Worm (Caenorhabditis elegans) whole organism, mixed stage, embryonic: ENCODE data around the gene ceh-18.

Experiments used
- M03D4.4 ChIP-seq: sonication (generic microtip); optimal IDR thresholded peaks from 2 replicates; lab custom pipeline; 2017; ENCODE audit warnings: mild to moderate bottlenecking, missing genetic modification characterization, missing compliant biosample characterization
- blmp-1 ChIP-seq: fragments of 150-350 bp; optimal IDR thresholded peaks from 2 replicates; lab custom pipeline; 2014; ENCODE audit warnings: missing biosample characterization, missing genetic modification characterization
- ceh-39 ChIP-seq: fragments of 150-350 bp; optimal IDR thresholded peaks from 2 replicates; lab custom pipeline; 2014; ENCODE audit warnings: missing biosample characterization, missing genetic modification characterization
- elt-1 ChIP-seq: sonication (generic microtip); optimal IDR thresholded peaks from 2 replicates; lab custom pipeline; 2017; ENCODE audit warnings: missing genetic modification characterization, mild to moderate bottlenecking, missing compliant biosample characterization, antibody characterized with exemption, moderate library complexity, borderline replicate concordance; ENCODE audit not compliant: insufficient read depth
- elt-3 ChIP-seq: fragments of 150-350 bp; optimal IDR thresholded peaks from 2 replicates; lab custom pipeline; 2014; ENCODE audit warnings: missing biosample characterization, missing genetic modification characterization
- lin-13 ChIP-seq: fragments of 150-350 bp; optimal IDR thresholded peaks from 2 replicates; lab custom pipeline; 2014; ENCODE audit warnings: missing biosample characterization, missing genetic modification characterization
- mep-1 ChIP-seq: fragments of 150-350 bp; optimal IDR thresholded peaks from 2 replicates; lab custom pipeline; 2017; ENCODE audit warnings: missing biosample characterization, missing genetic modification reagents, missing genetic modification characterization, inconsistent platforms
- nhr-2 ChIP-seq: fragments of 150-350 bp; optimal IDR thresholded peaks from 2 replicates; lab custom pipeline; 2014; ENCODE audit warnings: missing biosample characterization, missing genetic modification characterization
- nhr-76 ChIP-seq: sonication (generic microtip); optimal IDR thresholded peaks from 2 replicates; lab custom pipeline; 2017; ENCODE audit warnings: missing biosample characterization, missing genetic modification characterization
- unc-120 ChIP-seq: sonication (generic microtip); optimal IDR thresholded peaks from 2 replicates; lab custom pipeline; 2017; ENCODE audit warnings: missing genetic modification characterization, missing compliant biosample characterization; ENCODE audit not compliant: poor library complexity, severe bottlenecking
- unc-39 ChIP-seq: fragments of 150-350 bp; optimal IDR thresholded peaks from 2 replicates; lab custom pipeline; 2014; ENCODE audit warnings: missing biosample characterization, missing genetic modification characterization
- unc-62 ChIP-seq: fragments of 150-350 bp; optimal IDR thresholded peaks from 2 replicates; lab custom pipeline; 2014; ENCODE audit warnings: missing biosample characterization, missing genetic modification reagents, missing genetic modification characterization
- ztf-11 ChIP-seq: fragments of 150-350 bp; optimal IDR thresholded peaks from 2 replicates; lab custom pipeline; 2014; ENCODE audit warnings: missing biosample characterization, missing genetic modification characterization

DNA sequence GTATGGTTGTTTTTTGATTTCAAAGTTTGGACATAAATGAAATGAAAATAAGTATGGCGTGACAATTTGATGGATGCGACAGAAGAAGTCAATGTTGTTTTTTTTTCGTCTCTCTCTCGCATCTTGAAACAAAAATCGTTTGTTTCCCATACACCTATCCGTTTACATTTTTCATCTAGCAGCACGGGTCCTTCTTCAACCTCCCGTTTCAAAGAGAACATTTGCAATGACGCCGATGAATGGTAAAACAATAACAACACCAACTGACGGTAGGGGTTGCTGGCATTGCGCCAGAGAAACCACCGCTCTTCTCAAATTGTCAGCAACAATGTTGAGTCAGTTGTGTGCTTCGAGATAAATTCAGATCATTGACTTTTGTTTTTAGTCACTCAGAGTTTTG, 18.4 kb downstream of the ceh-18 start:
- TF ChIP-seq unc-62: no peak
- peak; percentile 16 for TF ChIP-seq unc-120
- no peak for TF ChIP-seq mep-1
- no peak for TF ChIP-seq elt-1 (tag; lab: Kevin White, UChicago)
- no peak for TF ChIP-seq lin-13 (tag; lab: Kevin White, UChicago)
- TF ChIP-seq blmp-1 (tag; lab: Kevin White, UChicago): no peak
- no peak for TF ChIP-seq unc-39 (tag; lab: Kevin White, UChicago)
- TF ChIP-seq ceh-39: no peak
- no peak for TF ChIP-seq M03D4.4
- TF ChIP-seq nhr-2 (tag; lab: Kevin White, UChicago): no peak
- TF ChIP-seq elt-3 (tag; lab: Kevin White, UChicago): no peak
- no peak for TF ChIP-seq ztf-11
- TF ChIP-seq nhr-76 (tag; lab: Kevin White, UChicago): no peak
